Fruit fly (Drosophila melanogaster) whole organism, embryonic: ENCODE results near the gene ZIPIC.

Source experiments
- ATbp ChIP-seq: fragments of 200-800 bp; sonication (Bioruptor generic); optimal IDR thresholded peaks from 2 replicates; lab custom pipeline; 2017; ENCODE audit warnings: missing biosample characterization, mild to moderate bottlenecking, missing genetic modification characterization, missing genetic modification reagents
- Ada2b ChIP-seq: fragments of 200-800 bp; sonication (Bioruptor generic); IDR thresholded peaks from 2 replicates; pipeline ENCODE4 v1.3.6; 2022; ENCODE audit warnings: missing biosample characterization, missing genetic modification characterization
- CG1024 ChIP-seq: fragments of 200-800 bp; sonication (Bioruptor generic); IDR thresholded peaks from 2 replicates; pipeline ENCODE4 v1.3.6; 2022; ENCODE audit warnings: missing biosample characterization, missing genetic modification characterization
- CG10543 ChIP-seq: fragments of 200-800 bp; sonication (Bioruptor generic); optimal IDR thresholded peaks from 3 replicates; lab custom pipeline; 2017; ENCODE audit warnings: missing biosample characterization, mild to moderate bottlenecking, missing genetic modification characterization, moderate library complexity
- CG10959 ChIP-seq: fragments of 200-800 bp; sonication (Bioruptor generic); IDR thresholded peaks from 2 replicates; pipeline ENCODE4 v1.3.6; 2022; ENCODE audit warnings: missing biosample characterization, missing genetic modification characterization
- CG11093 ChIP-seq: fragments of 200-800 bp; sonication (Bioruptor generic); IDR thresholded peaks from 3 replicates; pipeline ENCODE4 v1.3.6; 2022; ENCODE audit warnings: missing biosample characterization, missing genetic modification characterization
- CG14050 ChIP-seq: fragments of 200-800 bp; sonication (Bioruptor generic); IDR thresholded peaks from 3 replicates; pipeline ENCODE4 v1.3.6; 2022; ENCODE audit warnings: missing biosample characterization, missing genetic modification characterization
- CG14441 ChIP-seq: fragments of 200-800 bp; sonication (Bioruptor generic); IDR thresholded peaks from 2 replicates; pipeline ENCODE4 v1.3.6; 2022; ENCODE audit warnings: missing biosample characterization, missing genetic modification characterization
- CG1602 ChIP-seq: fragments of 200-800 bp; sonication (Bioruptor generic); optimal IDR thresholded peaks from 3 replicates; lab custom pipeline; 2016; ENCODE audit warnings: missing biosample characterization, missing genetic modification characterization
- CG1792 ChIP-seq: fragments of 200-800 bp; sonication (Bioruptor generic); optimal IDR thresholded peaks from 2 replicates; lab custom pipeline; 2016; ENCODE audit warnings: missing biosample characterization, missing genetic modification characterization
- CG2199 ChIP-seq: fragments of 200-800 bp; sonication (Bioruptor generic); IDR thresholded peaks from 3 replicates; pipeline ENCODE4 v1.3.6; 2022; ENCODE audit warnings: missing biosample characterization, missing genetic modification characterization
- CG2889 ChIP-seq: fragments of 200-800 bp; sonication (Bioruptor generic); IDR thresholded peaks from 3 replicates; pipeline ENCODE4 v1.3.6; 2022; ENCODE audit warnings: missing biosample characterization, missing genetic modification characterization
- CG3065 ChIP-seq: fragments of 200-800 bp; sonication (Bioruptor generic); optimal IDR thresholded peaks from 2 replicates; lab custom pipeline; 2016; ENCODE audit warnings: missing biosample characterization, missing genetic modification characterization
- CG34422 ChIP-seq: fragments of 200-800 bp; sonication (Bioruptor generic); IDR thresholded peaks from 3 replicates; pipeline ENCODE4 v1.3.6; 2022; ENCODE audit warnings: missing biosample characterization, missing genetic modification characterization
- CG4854 ChIP-seq: fragments of 200-800 bp; sonication (Bioruptor generic); optimal IDR thresholded peaks from 2 replicates; lab custom pipeline; 2016; ENCODE audit warnings: missing biosample characterization, missing genetic modification characterization, inconsistent platforms
- CG9215 ChIP-seq: fragments of 200-800 bp; sonication (Bioruptor generic); IDR thresholded peaks from 2 replicates; pipeline ENCODE4 v1.3.6; 2022; ENCODE audit warnings: missing biosample characterization, missing genetic modification characterization
- Deaf1 ChIP-seq: fragments of 200-800 bp; optimal IDR thresholded peaks from 3 replicates; lab custom pipeline; 2019; ENCODE audit warnings: missing biosample characterization, mild to moderate bottlenecking, missing genetic modification characterization, moderate library complexity
- Doc3 ChIP-seq: fragments of 200-800 bp; sonication (Bioruptor generic); IDR thresholded peaks from 3 replicates; pipeline ENCODE4 v1.3.6; 2022; ENCODE audit warnings: missing biosample characterization, missing genetic modification characterization; ENCODE audit not compliant: partially characterized antibody
- Fer1 ChIP-seq: fragments of 200-800 bp; sonication (Bioruptor generic); optimal IDR thresholded peaks from 2 replicates; lab custom pipeline; 2017; ENCODE audit warnings: missing biosample characterization, mild to moderate bottlenecking, missing genetic modification characterization
- H2.0 ChIP-seq: fragments of 200-800 bp; sonication (Bioruptor generic); IDR thresholded peaks from 2 replicates; pipeline ENCODE4 v1.3.6; 2022; ENCODE audit warnings: missing biosample characterization, missing genetic modification characterization
- HLHmδ ChIP-seq: fragments of 200-800 bp; sonication (Bioruptor generic); optimal IDR thresholded peaks from 2 replicates; lab custom pipeline; 2018; ENCODE audit warnings: missing biosample characterization, mild to moderate bottlenecking, missing genetic modification characterization, moderate library complexity
- Hand ChIP-seq: fragments of 200-800 bp; sonication (Bioruptor generic); optimal IDR thresholded peaks from 2 replicates; lab custom pipeline; 2017; ENCODE audit warnings: mild to moderate bottlenecking, missing biosample characterization, missing genetic modification reagents, missing genetic modification characterization
- Hr78 ChIP-seq, 2 experiments: fragments of 200-800 bp in 1 of 2; fragments of >200 bp in 1 of 2; sonication (Bioruptor generic) in 1 of 2; optimal IDR thresholded peaks; 2 replicates each; lab custom pipeline; 2017 to 2019; ENCODE audit warnings: missing biosample characterization in 2 of 2, missing genetic modification characterization in 2 of 2, mild to moderate bottlenecking in 1 of 2, moderate library complexity in 1 of 2
- Lhr ChIP-seq: fragments of 200-800 bp; sonication (Bioruptor generic); optimal IDR thresholded peaks from 3 replicates; lab custom pipeline; 2017; ENCODE audit warnings: mild to moderate bottlenecking, missing biosample characterization, missing genetic modification reagents, missing genetic modification characterization
- Nf-YB ChIP-seq: fragments of 200-800 bp; sonication (Bioruptor generic); optimal IDR thresholded peaks from 3 replicates; lab custom pipeline; 2019; ENCODE audit warnings: missing biosample characterization, mild to moderate bottlenecking, missing genetic modification characterization, moderate library complexity
- Optix ChIP-seq: fragments of 200-800 bp; sonication (Bioruptor generic); IDR thresholded peaks from 3 replicates; pipeline ENCODE4 v1.3.6; 2022; ENCODE audit warnings: missing biosample characterization, missing genetic modification characterization
- Ravus ChIP-seq: fragments of 200-800 bp; sonication (Bioruptor generic); IDR thresholded peaks from 2 replicates; pipeline ENCODE4 v1.3.6; 2022; ENCODE audit warnings: missing biosample characterization, missing genetic modification characterization
- Side ChIP-seq: fragments of 200-800 bp; sonication (Bioruptor generic); optimal IDR thresholded peaks from 2 replicates; lab custom pipeline; 2016; ENCODE audit warnings: missing biosample characterization, missing genetic modification characterization
- Xrp1 ChIP-seq: fragments of 200-800 bp; sonication (Bioruptor generic); IDR thresholded peaks from 2 replicates; pipeline ENCODE4 v1.3.6; 2022; ENCODE audit warnings: missing biosample characterization, missing genetic modification characterization
- al ChIP-seq: fragments of 200-800 bp; sonication (Bioruptor generic); IDR thresholded peaks from 2 replicates; pipeline ENCODE4 v1.3.6; 2022; ENCODE audit warnings: missing biosample characterization, missing genetic modification characterization
- ap ChIP-seq: fragments of 200-800 bp; sonication (Bioruptor generic); IDR thresholded peaks from 2 replicates; pipeline ENCODE4 v1.3.6; 2022; ENCODE audit warnings: missing biosample characterization, missing genetic modification characterization
- ash1 ChIP-seq: fragments of 200-800 bp; sonication (Bioruptor generic); optimal IDR thresholded peaks from 2 replicates; lab custom pipeline; 2018; ENCODE audit warnings: missing biosample characterization, mild to moderate bottlenecking, missing genetic modification characterization
- ci ChIP-seq: fragments of 200-800 bp; sonication (Bioruptor generic); IDR thresholded peaks from 3 replicates; pipeline ENCODE4 v1.3.6; 2022; ENCODE audit warnings: missing biosample characterization, missing genetic modification characterization
- crc ChIP-seq: fragments of 200-800 bp; sonication (Bioruptor generic); optimal IDR thresholded peaks from 2 replicates; lab custom pipeline; 2016; ENCODE audit warnings: missing biosample characterization, missing genetic modification characterization
- crp ChIP-seq, 2 experiments: fragments of 200-800 bp; sonication (Bioruptor generic); optimal IDR thresholded peaks; 2 replicates in 1 of 2; 3 replicates in 1 of 2; lab custom pipeline; 2017; ENCODE audit warnings: missing biosample characterization in 2 of 2, missing genetic modification characterization in 2 of 2, mild to moderate bottlenecking in 1 of 2, moderate library complexity in 1 of 2
- emc ChIP-seq: fragments of 200-800 bp; sonication (Bioruptor generic); optimal IDR thresholded peaks from 2 replicates; lab custom pipeline; 2016; ENCODE audit warnings: missing biosample characterization, missing genetic modification characterization
- en ChIP-seq: fragments of 200-800 bp; sonication (Bioruptor generic); optimal IDR thresholded peaks from 2 replicates; lab custom pipeline; 2016; ENCODE audit warnings: missing biosample characterization, missing genetic modification characterization
- fd3F ChIP-seq: fragments of 200-800 bp; sonication (Bioruptor generic); optimal IDR thresholded peaks from 2 replicates; lab custom pipeline; 2018; ENCODE audit warnings: missing biosample characterization, mild to moderate bottlenecking, missing genetic modification characterization, moderate library complexity
- h ChIP-seq: fragments of >200 bp; optimal IDR thresholded peaks from 2 replicates; lab custom pipeline; 2017
- lab ChIP-seq: fragments of 200-800 bp; sonication (Bioruptor generic); optimal IDR thresholded peaks from 3 replicates; lab custom pipeline; 2017; ENCODE audit warnings: missing biosample characterization, missing genetic modification characterization, mild to moderate bottlenecking, moderate library complexity, missing genetic modification reagents
- lmd ChIP-seq: fragments of 200-800 bp; sonication (Bioruptor generic); IDR thresholded peaks from 2 replicates; pipeline ENCODE4 v1.3.6; 2022; ENCODE audit warnings: missing biosample characterization, missing genetic modification characterization
- luna ChIP-seq: fragments of 200-800 bp; sonication (Bioruptor generic); optimal IDR thresholded peaks from 2 replicates; lab custom pipeline; 2016; ENCODE audit warnings: missing biosample characterization, missing genetic modification characterization
- nau ChIP-seq: fragments of 200-800 bp; sonication (Bioruptor generic); optimal IDR thresholded peaks from 3 replicates; lab custom pipeline; 2017; ENCODE audit warnings: missing biosample characterization, mild to moderate bottlenecking, missing genetic modification characterization, missing genetic modification reagents
- pan ChIP-seq, 4 experiments: fragments of >200 bp in 3 of 4; fragments of 200-800 bp in 1 of 4; sonication (Bioruptor generic) in 1 of 4; optimal IDR thresholded peaks in 3 of 4; IDR thresholded peaks in 1 of 4; 2 replicates each; pipeline versions ENCODE4 v1.3.6 to Lab custom; 2017 to 2022; ENCODE audit warnings: missing biosample characterization in 2 of 4, missing genetic modification characterization in 2 of 4, mixed read lengths in 1 of 4
- pnt ChIP-seq: fragments of 200-800 bp; sonication (Bioruptor generic); optimal IDR thresholded peaks from 3 replicates; lab custom pipeline; 2016; ENCODE audit warnings: missing biosample characterization, missing genetic modification characterization
- psq ChIP-seq: fragments of 200-800 bp; sonication (Bioruptor generic); optimal IDR thresholded peaks from 2 replicates; lab custom pipeline; 2017; ENCODE audit warnings: missing biosample characterization, missing genetic modification characterization
- sisA ChIP-seq: fragments of 200-800 bp; sonication (Bioruptor generic); IDR thresholded peaks from 2 replicates; pipeline ENCODE4 v1.3.6; 2022; ENCODE audit warnings: missing biosample characterization, missing genetic modification characterization
- sr ChIP-seq: fragments of 200-800 bp; sonication (Bioruptor generic); IDR thresholded peaks from 3 replicates; pipeline ENCODE4 v1.3.6; 2022; ENCODE audit warnings: missing biosample characterization, missing genetic modification characterization
- stc ChIP-seq: fragments of 200-800 bp; sonication (Bioruptor generic); IDR thresholded peaks from 2 replicates; pipeline ENCODE4 v1.3.6; 2022; ENCODE audit warnings: missing biosample characterization, missing genetic modification characterization

Gene ZIPIC

dm6 chr3R:30058057-30058868 lies 21.6 kb upstream of the ZIPIC start, which contains the start of gene sima (continued):
- TF ChIP-seq Xrp1 (GFP tag; lab: Robert Waterston, UW): peak; percentile 51; the same call in 1 of the 2 replicates
- TF ChIP-seq crp (GFP tag; optimal IDR thresholded peaks at IDR 0.05; lab: Kevin White, UChicago): peak in 1 of 2 experiments; percentile 64
- no peak for TF ChIP-seq CG2889
- peak; percentile 30 for TF ChIP-seq Deaf1
- TF ChIP-seq Hand (GFP tag; lab: Kevin White, UChicago): no peak
- no peak for TF ChIP-seq CG4854 (GFP tag; lab: Kevin White, UChicago)
- TF ChIP-seq emc (GFP tag; lab: Kevin White, UChicago): no peak
- 0 out of 2 replicates have a peak, but pooled peaks have one; percentile 26 for TF ChIP-seq CG9215 (GFP tag; lab: Robert Waterston, UW)
- TF ChIP-seq fd3F (GFP tag; lab: Kevin White, UChicago): no peak
- no peak for TF ChIP-seq CG3065 (GFP tag; lab: Kevin White, UChicago)
- no peak for TF ChIP-seq Doc3
- TF ChIP-seq CG1792 (GFP tag; lab: Kevin White, UChicago): peak; percentile 22
- peak; percentile 18 for TF ChIP-seq Nf-YB
- no peak for TF ChIP-seq CG14050 (GFP tag; lab: Robert Waterston, UW)
- no peak for TF ChIP-seq nau
- no peak for TF ChIP-seq h (lab: Kevin White, UChicago)
- no peak for TF ChIP-seq pan (optimal IDR thresholded peaks at IDR 0.05; lab: Kevin White, UChicago)
- peak in 1 of 2 experiments; percentile 65 for TF ChIP-seq pan (GFP tag; optimal IDR thresholded peaks at IDR 0.05 in 1 of 2, IDR thresholded peaks at IDR 0.05 in 1 of 2)
- TF ChIP-seq psq (GFP tag; lab: Kevin White, UChicago): peak; percentile 98
- TF ChIP-seq Ada2b (GFP tag; lab: Robert Waterston, UW): peak; percentile 59
- peak; percentile 59 for TF ChIP-seq CG14441 (GFP tag; lab: Robert Waterston, UW)
- TF ChIP-seq HLHmδ (GFP tag; lab: Kevin White, UChicago): no peak
- no peak for TF ChIP-seq Hr78 (GFP tag; optimal IDR thresholded peaks at IDR 0.05; lab: Kevin White, UChicago)
- TF ChIP-seq CG11093 (GFP tag; lab: Robert Waterston, UW): no peak
- TF ChIP-seq CG10543: no peak
- no peak for TF ChIP-seq Side
- TF ChIP-seq stc (GFP tag; lab: Robert Waterston, UW): 0 out of 2 replicates have a peak, but pooled peaks have one; percentile 17
- no peak for TF ChIP-seq CG2199
- peak; percentile 32; the same call in 1 of the 3 replicates for TF ChIP-seq ci (GFP tag; lab: Robert Waterston, UW)
- peak; percentile 25 for TF ChIP-seq Lhr (GFP tag; lab: Kevin White, UChicago)
- no peak for TF ChIP-seq CG1024
- 0 out of 2 replicates have a peak, but pooled peaks have one; percentile 40 for TF ChIP-seq al (GFP tag; lab: Robert Waterston, UW)
- TF ChIP-seq pnt (GFP tag; lab: Kevin White, UChicago): no peak
- TF ChIP-seq Fer1: peak; percentile 21
- no peak for TF ChIP-seq en (GFP tag; lab: Kevin White, UChicago)
- no peak for TF ChIP-seq Ravus
- TF ChIP-seq sisA (GFP tag; lab: Robert Waterston, UW): no peak
- no peak for TF ChIP-seq CG10959
- TF ChIP-seq ap (GFP tag; lab: Robert Waterston, UW): no peak
- peak; percentile 1 for TF ChIP-seq luna (GFP tag; lab: Kevin White, UChicago)
- no peak for TF ChIP-seq sr
- TF ChIP-seq CG1602 (GFP tag; lab: Kevin White, UChicago): no peak
- peak; percentile 31; the same call in 1 of the 2 replicates for TF ChIP-seq lmd (GFP tag; lab: Robert Waterston, UW)
- peak; percentile 37 for TF ChIP-seq lab (GFP tag; lab: Kevin White, UChicago)
- peak; percentile 12; the same call in 1 of the 3 replicates for TF ChIP-seq CG34422 (GFP tag; lab: Robert Waterston, UW)
- no peak for TF ChIP-seq ATbp (GFP tag; lab: Kevin White, UChicago)
- TF ChIP-seq Optix (GFP tag; lab: Robert Waterston, UW): no peak
- TF ChIP-seq ash1 (GFP tag; lab: Kevin White, UChicago): no peak
- TF ChIP-seq H2.0 (GFP tag; lab: Robert Waterston, UW): no peak; the same call in 1 of the 2 replicates
- TF ChIP-seq crc (GFP tag; lab: Kevin White, UChicago): no peak
